Fruit fly (Drosophila melanogaster): ENCODE data around the gene CG13044.

dm6 chr3L:16349686-16350085 is 46.7 kb upstream of the CG13044 start:
- TF ChIP-seq Eip93F (GFP tag; optimal IDR thresholded peaks at IDR 0.05) (no peak), achi (GFP tag; optimal IDR thresholded peaks at IDR 0.05) (no peak), CG3032 (tag; optimal IDR thresholded peaks at IDR 0.05) (no peak), CG6792 (GFP tag; optimal IDR thresholded peaks at IDR 0.05) (no peak), eg (GFP tag; IDR thresholded peaks at IDR 0.05) (no peak)

Measured in whole organism, prepupa.